Fruit fly (Drosophila melanogaster): ENCODE results near the gene Task7.
A peak's percentile ranks its signal among the peaks of the same experiment; 100 is the strongest.

Task7 gene

dm6 chr3R:9411928-9412640 is at the start of gene Task7, which contains the start of gene alpha-Man-IIa:
Gene Task7, minus strand, starts transcription at chr3R:9412293.
Gene alpha-Man-IIa, plus strand, starts transcription at chr3R:9412548.
- TF ChIP-seq CG14711 (tag; optimal IDR thresholded peaks at IDR 0.05) (no peak), ovo (GFP tag; optimal IDR thresholded peaks at IDR 0.05) (peak; percentile 80)

dm6 chr3R:9460488-9461150 is 48.5 kb upstream of the Task7 start, which contains the start of gene GstZ2:
Gene GstZ2, minus strand, starts transcription at chr3R:9460652.
- TF ChIP-seq tj (GFP tag; optimal IDR thresholded peaks at IDR 0.05) (no peak), CG1620 (GFP tag; optimal IDR thresholded peaks at IDR 0.05) (no peak), cnc (optimal IDR thresholded peaks at IDR 0.05) (no peak), CG7045 (GFP tag; optimal IDR thresholded peaks at IDR 0.05) (no peak), CG11617 (GFP tag; optimal IDR thresholded peaks at IDR 0.05) (no peak), Mnt (GFP tag; optimal IDR thresholded peaks at IDR 0.05) (no peak), CG33017 (tag; optimal IDR thresholded peaks at IDR 0.05) (no peak), CG7101 (tag; optimal IDR thresholded peaks at IDR 0.05) (no peak), CG12768 (GFP tag; optimal IDR thresholded peaks at IDR 0.05) (no peak), CG5204 (GFP tag; optimal IDR thresholded peaks at IDR 0.05) (no peak), kay (GFP tag; ENCODE audit: borderline replicate concordance) (no peak), CG14711 (tag; optimal IDR thresholded peaks at IDR 0.05) (no peak)

dm6 chr3R:9459385-9460285 is 47.5 kb upstream of the Task7 start:
- TF ChIP-seq kay (GFP tag; ENCODE audit: borderline replicate concordance) (peak; percentile 36), CG7045 (GFP tag; optimal IDR thresholded peaks at IDR 0.05) (peak; percentile 87), Crg-1 (GFP tag; optimal IDR thresholded peaks at IDR 0.05) (peak; percentile 31), toe (GFP tag; optimal IDR thresholded peaks at IDR 0.05) (peak; percentile 76), CG12768 (GFP tag; optimal IDR thresholded peaks at IDR 0.05) (peak; percentile 84), CG7101 (tag; optimal IDR thresholded peaks at IDR 0.05) (peak; percentile 76), CG11617 (GFP tag; optimal IDR thresholded peaks at IDR 0.05) (peak; percentile 71), Mnt (GFP tag; optimal IDR thresholded peaks at IDR 0.05) (peak; percentile 20), tj (GFP tag; optimal IDR thresholded peaks at IDR 0.05) (no peak), pad (GFP tag; optimal IDR thresholded peaks at IDR 0.05) (peak; percentile 81), CG33017 (tag; optimal IDR thresholded peaks at IDR 0.05) (peak; percentile 84), CG5204 (GFP tag; optimal IDR thresholded peaks at IDR 0.05) (no peak), ovo (GFP tag; optimal IDR thresholded peaks at IDR 0.05) (no peak), Hr96 (GFP tag; optimal IDR thresholded peaks at IDR 0.05) (peak; percentile 71), cic (GFP tag; optimal IDR thresholded peaks at IDR 0.05) (peak; percentile 60), Clk (GFP tag; optimal IDR thresholded peaks at IDR 0.05) (peak; percentile 79), cnc (optimal IDR thresholded peaks at IDR 0.05) (no peak), bab1 (GFP tag; optimal IDR thresholded peaks at IDR 0.05) (no peak), CG14711 (tag; optimal IDR thresholded peaks at IDR 0.05) (peak; percentile 76), CG1620 (GFP tag; optimal IDR thresholded peaks at IDR 0.05) (no peak)

- TF ChIP-seq bab1 (GFP tag; optimal IDR thresholded peaks at IDR 0.05) (peak; percentile 33), CG33017 (tag; optimal IDR thresholded peaks at IDR 0.05) (no peak), Mnt (GFP tag; optimal IDR thresholded peaks at IDR 0.05) (no peak), cic (GFP tag; optimal IDR thresholded peaks at IDR 0.05) (peak; percentile 2), CG5204 (GFP tag; optimal IDR thresholded peaks at IDR 0.05) (no peak)
Measured at dm6 chr3R:9456373-9456772, 44.3 kb upstream of the Task7 start, which contains the start of gene GstZ1. Gene GstZ1, minus strand, starts transcription at chr3R:9456546.

- TF ChIP-seq CG5204 (GFP tag; optimal IDR thresholded peaks at IDR 0.05) (no peak), Hr96 (GFP tag; optimal IDR thresholded peaks at IDR 0.05) (no peak), toe (GFP tag; optimal IDR thresholded peaks at IDR 0.05) (no peak), cic (GFP tag; optimal IDR thresholded peaks at IDR 0.05) (no peak), Crg-1 (GFP tag; optimal IDR thresholded peaks at IDR 0.05) (no peak), CG14711 (tag; optimal IDR thresholded peaks at IDR 0.05) (no peak), pad (GFP tag; optimal IDR thresholded peaks at IDR 0.05) (no peak), tj (GFP tag; optimal IDR thresholded peaks at IDR 0.05) (no peak), ovo (GFP tag; optimal IDR thresholded peaks at IDR 0.05) (no peak), CG12768 (GFP tag; optimal IDR thresholded peaks at IDR 0.05) (no peak), Clk (GFP tag; optimal IDR thresholded peaks at IDR 0.05) (no peak), kay (GFP tag; ENCODE audit: borderline replicate concordance) (no peak), CG33017 (tag; optimal IDR thresholded peaks at IDR 0.05) (no peak)
Measured at dm6 chr3R:9454980-9455379, 42.9 kb upstream of the Task7 start.

- TF ChIP-seq tj (GFP tag; optimal IDR thresholded peaks at IDR 0.05) (no peak), CG11617 (GFP tag; optimal IDR thresholded peaks at IDR 0.05) (no peak), Hr96 (GFP tag; optimal IDR thresholded peaks at IDR 0.05) (no peak), Crg-1 (GFP tag; optimal IDR thresholded peaks at IDR 0.05) (no peak)
Measured at dm6 chr3R:9450672-9451071, 38.6 kb upstream of the Task7 start.

Data from whole organism, adult.